Worm (Caenorhabditis elegans): ENCODE data around the gene egl-20.

DNA sequence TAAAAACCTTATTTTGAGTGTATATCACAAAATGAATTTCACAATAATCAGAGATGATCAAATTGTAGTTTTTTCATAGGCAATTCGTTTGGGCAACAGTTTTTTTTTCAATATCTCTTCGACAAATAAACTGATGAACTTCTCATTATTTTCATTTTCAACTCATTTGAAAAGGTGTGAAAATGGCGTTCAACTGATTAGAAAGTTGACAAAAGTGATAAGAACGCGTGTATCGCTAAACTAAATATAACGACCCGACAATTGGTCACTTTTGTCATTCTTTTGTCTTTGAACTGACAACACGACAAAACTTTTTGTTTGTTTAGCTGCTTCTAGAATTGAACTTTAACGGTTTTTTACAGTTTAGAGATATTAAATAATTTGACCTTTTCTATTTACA is 39.6 kb upstream of the egl-20 start:
- TF ChIP-seq ztf-11 (tag; optimal IDR thresholded peaks at IDR 0.05) = no peak
- TF ChIP-seq snpc-4 (tag; optimal IDR thresholded peaks at IDR 0.05) = no peak
- no peak for TF ChIP-seq ceh-82 (tag; optimal IDR thresholded peaks at IDR 0.05)
- TF ChIP-seq nhr-77 (tag; optimal IDR thresholded peaks at IDR 0.05) = no peak
- TF ChIP-seq ceh-20 (GFP tag; IDR thresholded peaks at IDR 0.05) = no peak
- TF ChIP-seq lin-13 (GFP tag; optimal IDR thresholded peaks at IDR 0.05) = no peak
- no peak for TF ChIP-seq nhr-237 (tag; optimal IDR thresholded peaks at IDR 0.05)
- no peak for TF ChIP-seq F49E8.2 (tag; optimal IDR thresholded peaks at IDR 0.05; ENCODE audit: borderline replicate concordance)
- TF ChIP-seq gei-8 (GFP tag; optimal IDR thresholded peaks at IDR 0.05) = no peak
- no peak for TF ChIP-seq lin-15B (tag; optimal IDR thresholded peaks at IDR 0.05)
- TF ChIP-seq saeg-2 (GFP tag; IDR thresholded peaks at IDR 0.05) = no peak
- no peak for TF ChIP-seq mep-1 (tag; optimal IDR thresholded peaks at IDR 0.05)
- no peak for TF ChIP-seq lin-39 (tag; optimal IDR thresholded peaks at IDR 0.05)

Measured in whole organism, L4 larva.